Fruit fly (Drosophila melanogaster) whole organism, embryonic: ENCODE measurements around the gene Cpr66Cb.

Experiments
- Ada2b ChIP-seq: fragments of 200-800 bp; sonication (Bioruptor generic); IDR thresholded peaks from 2 replicates; pipeline ENCODE4 v1.3.6; 2022; ENCODE audit warnings: missing biosample characterization, missing genetic modification characterization
- Atf6 ChIP-seq: fragments of 200-800 bp; sonication (Bioruptor generic); IDR thresholded peaks from 2 replicates; pipeline ENCODE4 v1.3.6; 2022; ENCODE audit warnings: missing biosample characterization, missing genetic modification characterization
- BEAF-32 ChIP-seq: fragments of 200-800 bp; sonication (Bioruptor generic); optimal IDR thresholded peaks from 3 replicates; lab custom pipeline; 2017; ENCODE audit warnings: missing biosample characterization, missing genetic modification characterization, mild to moderate bottlenecking, moderate library complexity, missing genetic modification reagents
- CG10209 ChIP-seq: fragments of 200-800 bp; sonication (Bioruptor generic); optimal IDR thresholded peaks from 3 replicates; lab custom pipeline; 2017; ENCODE audit warnings: missing biosample characterization, mild to moderate bottlenecking, missing genetic modification characterization, missing genetic modification reagents
- CG10366 ChIP-seq: fragments of 200-800 bp; sonication (Bioruptor generic); IDR thresholded peaks from 2 replicates; pipeline ENCODE4 v1.3.6; 2022; ENCODE audit warnings: missing biosample characterization, missing genetic modification characterization
- CG10431 ChIP-seq: fragments of 200-800 bp; sonication (Bioruptor generic); optimal IDR thresholded peaks from 3 replicates; lab custom pipeline; 2018; ENCODE audit warnings: missing biosample characterization, mild to moderate bottlenecking, missing genetic modification characterization
- CG11723 ChIP-seq: fragments of 200-800 bp; sonication (Bioruptor generic); optimal IDR thresholded peaks from 2 replicates; lab custom pipeline; 2017; ENCODE audit warnings: missing biosample characterization, mild to moderate bottlenecking, missing genetic modification characterization
- CG12071 ChIP-seq: fragments of 200-800 bp; sonication (Bioruptor generic); optimal IDR thresholded peaks from 3 replicates; lab custom pipeline; 2018; ENCODE audit warnings: missing biosample characterization, mild to moderate bottlenecking, missing genetic modification characterization
- CG14050 ChIP-seq: fragments of 200-800 bp; sonication (Bioruptor generic); IDR thresholded peaks from 3 replicates; pipeline ENCODE4 v1.3.6; 2022; ENCODE audit warnings: missing biosample characterization, missing genetic modification characterization
- CG14710 ChIP-seq: fragments of 200-800 bp; sonication (Bioruptor generic); optimal IDR thresholded peaks from 3 replicates; lab custom pipeline; 2019; ENCODE audit warnings: missing biosample characterization, mild to moderate bottlenecking, missing genetic modification characterization, moderate library complexity
- CG14860 ChIP-seq: fragments of 200-800 bp; sonication (Bioruptor generic); IDR thresholded peaks from 3 replicates; pipeline ENCODE4 v1.3.6; 2022; ENCODE audit warnings: missing biosample characterization, missing genetic modification characterization; ENCODE audit not compliant: partially characterized antibody
- CG18599 ChIP-seq: fragments of 200-800 bp; sonication (Bioruptor generic); optimal IDR thresholded peaks from 3 replicates; lab custom pipeline; 2017; ENCODE audit warnings: missing biosample characterization, missing genetic modification characterization, mild to moderate bottlenecking, moderate library complexity, missing genetic modification reagents
- CG18619 ChIP-seq: fragments of 200-800 bp; sonication (Bioruptor generic); optimal IDR thresholded peaks from 3 replicates; lab custom pipeline; 2017; ENCODE audit warnings: missing biosample characterization, mild to moderate bottlenecking, missing genetic modification characterization
- CG32772 ChIP-seq: fragments of 200-800 bp; sonication (Bioruptor generic); IDR thresholded peaks from 2 replicates; pipeline ENCODE4 v1.3.6; 2022; ENCODE audit warnings: missing biosample characterization, missing genetic modification characterization
- CG34224 ChIP-seq: fragments of 200-800 bp; sonication (Bioruptor generic); IDR thresholded peaks from 3 replicates; pipeline ENCODE4 v1.3.6; 2022; ENCODE audit warnings: missing biosample characterization, missing genetic modification characterization; ENCODE audit not compliant: partially characterized antibody
- CG3838 ChIP-seq: fragments of 200-800 bp; sonication (Bioruptor generic); optimal IDR thresholded peaks from 3 replicates; lab custom pipeline; 2016; ENCODE audit warnings: missing biosample characterization, missing genetic modification characterization
- CG5180 ChIP-seq: fragments of 200-800 bp; sonication (Bioruptor generic); optimal IDR thresholded peaks from 3 replicates; lab custom pipeline; 2017; ENCODE audit warnings: missing biosample characterization, missing genetic modification characterization, mild to moderate bottlenecking, moderate library complexity, missing genetic modification reagents
- CG6689 ChIP-seq: fragments of 200-800 bp; sonication (Bioruptor generic); IDR thresholded peaks from 2 replicates; pipeline ENCODE4 v1.3.6; 2022; ENCODE audit warnings: missing biosample characterization, missing genetic modification characterization
- CG7928 ChIP-seq: fragments of 200-800 bp; sonication (Bioruptor generic); optimal IDR thresholded peaks from 2 replicates; lab custom pipeline; 2017; ENCODE audit warnings: missing biosample characterization, mild to moderate bottlenecking, missing genetic modification characterization
- Chrac-16 ChIP-seq: fragments of 200-800 bp; sonication (Bioruptor generic); optimal IDR thresholded peaks from 3 replicates; lab custom pipeline; 2016; ENCODE audit warnings: missing biosample characterization, missing genetic modification characterization
- Dbx ChIP-seq: fragments of 200-800 bp; sonication (Bioruptor generic); IDR thresholded peaks from 3 replicates; pipeline ENCODE4 v1.3.6; 2022; ENCODE audit warnings: missing biosample characterization, missing genetic modification characterization
- Dek ChIP-seq: fragments of 200-800 bp; sonication (Bioruptor generic); optimal IDR thresholded peaks from 3 replicates; lab custom pipeline; 2019; ENCODE audit warnings: missing biosample characterization, mild to moderate bottlenecking, missing genetic modification characterization, moderate library complexity
- Dfd ChIP-seq, 2 experiments: fragments of >200 bp; optimal IDR thresholded peaks; 2 replicates each; lab custom pipeline; 2017; ENCODE audit warnings: missing biosample characterization in 2 of 2, missing genetic modification characterization in 2 of 2
- E2f2 ChIP-seq: fragments of 200-800 bp; sonication (Bioruptor generic); IDR thresholded peaks from 2 replicates; pipeline ENCODE4 v1.3.6; 2022; ENCODE audit warnings: missing biosample characterization, missing genetic modification characterization
- HHEX ChIP-seq: fragments of 200-800 bp; sonication (Bioruptor generic); optimal IDR thresholded peaks from 3 replicates; lab custom pipeline; 2017; ENCODE audit warnings: missing biosample characterization, mild to moderate bottlenecking, missing genetic modification characterization, missing genetic modification reagents
- Hr3 ChIP-seq: fragments of 200-800 bp; sonication (Bioruptor generic); optimal IDR thresholded peaks from 3 replicates; lab custom pipeline; 2016; ENCODE audit warnings: missing biosample characterization, missing genetic modification characterization
- Mrtf ChIP-seq: fragments of 200-800 bp; sonication (Bioruptor generic); IDR thresholded peaks from 3 replicates; pipeline ENCODE4 v1.3.6; 2022; ENCODE audit warnings: missing biosample characterization, missing genetic modification characterization
- Nf-YC ChIP-seq: fragments of 200-800 bp; optimal IDR thresholded peaks from 3 replicates; lab custom pipeline; 2019; ENCODE audit warnings: missing biosample characterization, mild to moderate bottlenecking, missing genetic modification characterization, moderate library complexity
- Ravus ChIP-seq: fragments of 200-800 bp; sonication (Bioruptor generic); IDR thresholded peaks from 2 replicates; pipeline ENCODE4 v1.3.6; 2022; ENCODE audit warnings: missing biosample characterization, missing genetic modification characterization
- Sox100B ChIP-seq: fragments of 200-800 bp; sonication (Bioruptor generic); optimal IDR thresholded peaks from 3 replicates; lab custom pipeline; 2018; ENCODE audit warnings: missing biosample characterization, mild to moderate bottlenecking, missing genetic modification characterization
- Spps ChIP-seq: fragments of 200-800 bp; sonication (Bioruptor generic); optimal IDR thresholded peaks from 2 replicates; lab custom pipeline; 2018; ENCODE audit warnings: missing biosample characterization, mild to moderate bottlenecking, missing genetic modification characterization
- Vsx1 ChIP-seq: fragments of 200-800 bp; sonication (Bioruptor generic); optimal IDR thresholded peaks from 2 replicates; lab custom pipeline; 2017; ENCODE audit warnings: missing biosample characterization, mild to moderate bottlenecking, missing genetic modification characterization, missing genetic modification reagents
- Xrp1 ChIP-seq: fragments of 200-800 bp; sonication (Bioruptor generic); IDR thresholded peaks from 2 replicates; pipeline ENCODE4 v1.3.6; 2022; ENCODE audit warnings: missing biosample characterization, missing genetic modification characterization
- al ChIP-seq: fragments of 200-800 bp; sonication (Bioruptor generic); IDR thresholded peaks from 2 replicates; pipeline ENCODE4 v1.3.6; 2022; ENCODE audit warnings: missing biosample characterization, missing genetic modification characterization
- bab2 ChIP-seq: fragments of 200-800 bp; sonication (Bioruptor generic); optimal IDR thresholded peaks from 2 replicates; lab custom pipeline; 2016; ENCODE audit warnings: missing biosample characterization, missing genetic modification characterization
- bowl ChIP-seq: fragments of 200-800 bp; sonication (Bioruptor generic); IDR thresholded peaks from 2 replicates; pipeline ENCODE4 v1.3.6; 2022; ENCODE audit warnings: missing biosample characterization, missing genetic modification characterization
- chinmo ChIP-seq: fragments of 200-800 bp; sonication (Bioruptor generic); IDR thresholded peaks from 4 replicates; pipeline ENCODE4 v1.3.6; 2022; ENCODE audit warnings: missing biosample characterization, missing genetic modification characterization; ENCODE audit not compliant: partially characterized antibody
- chn ChIP-seq: fragments of 200-800 bp; sonication (Bioruptor generic); optimal IDR thresholded peaks from 2 replicates; lab custom pipeline; 2016; ENCODE audit warnings: missing biosample characterization, missing genetic modification characterization
- fd102C ChIP-seq: fragments of 200-800 bp; sonication (Bioruptor generic); optimal IDR thresholded peaks from 2 replicates; lab custom pipeline; 2018; ENCODE audit warnings: missing biosample characterization, mild to moderate bottlenecking, missing genetic modification characterization, moderate library complexity
- hkb ChIP-seq, 2 experiments: fragments of 200-800 bp in 1 of 2; fragments of >200 bp in 1 of 2; sonication (Bioruptor generic) in 1 of 2; IDR thresholded peaks in 1 of 2; optimal IDR thresholded peaks in 1 of 2; 2 replicates each; pipeline versions ENCODE4 v1.3.6 to Lab custom; 2017 to 2022; ENCODE audit warnings: missing biosample characterization in 1 of 2, missing genetic modification characterization in 1 of 2
- insv ChIP-seq, 2 experiments: fragments of 200-800 bp; sonication (Bioruptor generic); optimal IDR thresholded peaks; 3 replicates each; lab custom pipeline; 2016 to 2018; ENCODE audit warnings: missing biosample characterization in 2 of 2, missing genetic modification characterization in 2 of 2
- mam ChIP-seq: fragments of 200-800 bp; sonication (Bioruptor generic); optimal IDR thresholded peaks from 3 replicates; lab custom pipeline; 2016; ENCODE audit warnings: missing biosample characterization, missing genetic modification characterization
- pho ChIP-seq: fragments of 200-800 bp; sonication (Bioruptor generic); optimal IDR thresholded peaks from 2 replicates; lab custom pipeline; 2016; ENCODE audit warnings: missing biosample characterization, missing genetic modification characterization
- pum ChIP-seq: fragments of 200-800 bp; sonication (Bioruptor generic); optimal IDR thresholded peaks from 2 replicates; lab custom pipeline; 2016; ENCODE audit warnings: missing biosample characterization, missing genetic modification characterization
- run ChIP-seq: fragments of 200-800 bp; sonication (Bioruptor generic); optimal IDR thresholded peaks from 3 replicates; lab custom pipeline; 2018; ENCODE audit warnings: missing biosample characterization, mild to moderate bottlenecking, missing genetic modification characterization
- sc ChIP-seq, 3 experiments: fragments of >200 bp in 2 of 3; fragments of 200-800 bp in 1 of 3; sonication (Bioruptor generic) in 1 of 3; optimal IDR thresholded peaks; 2 replicates in 2 of 3; 3 replicates in 1 of 3; lab custom pipeline; 2017; ENCODE audit warnings: mild to moderate bottlenecking in 1 of 3, missing biosample characterization in 1 of 3, missing genetic modification characterization in 1 of 3, missing genetic modification reagents in 1 of 3
- tup ChIP-seq: fragments of 200-800 bp; sonication (Bioruptor generic); optimal IDR thresholded peaks from 2 replicates; lab custom pipeline; 2016; ENCODE audit warnings: missing biosample characterization, mild to moderate bottlenecking, missing genetic modification characterization, moderate library complexity

The Cpr66Cb gene

DNA sequence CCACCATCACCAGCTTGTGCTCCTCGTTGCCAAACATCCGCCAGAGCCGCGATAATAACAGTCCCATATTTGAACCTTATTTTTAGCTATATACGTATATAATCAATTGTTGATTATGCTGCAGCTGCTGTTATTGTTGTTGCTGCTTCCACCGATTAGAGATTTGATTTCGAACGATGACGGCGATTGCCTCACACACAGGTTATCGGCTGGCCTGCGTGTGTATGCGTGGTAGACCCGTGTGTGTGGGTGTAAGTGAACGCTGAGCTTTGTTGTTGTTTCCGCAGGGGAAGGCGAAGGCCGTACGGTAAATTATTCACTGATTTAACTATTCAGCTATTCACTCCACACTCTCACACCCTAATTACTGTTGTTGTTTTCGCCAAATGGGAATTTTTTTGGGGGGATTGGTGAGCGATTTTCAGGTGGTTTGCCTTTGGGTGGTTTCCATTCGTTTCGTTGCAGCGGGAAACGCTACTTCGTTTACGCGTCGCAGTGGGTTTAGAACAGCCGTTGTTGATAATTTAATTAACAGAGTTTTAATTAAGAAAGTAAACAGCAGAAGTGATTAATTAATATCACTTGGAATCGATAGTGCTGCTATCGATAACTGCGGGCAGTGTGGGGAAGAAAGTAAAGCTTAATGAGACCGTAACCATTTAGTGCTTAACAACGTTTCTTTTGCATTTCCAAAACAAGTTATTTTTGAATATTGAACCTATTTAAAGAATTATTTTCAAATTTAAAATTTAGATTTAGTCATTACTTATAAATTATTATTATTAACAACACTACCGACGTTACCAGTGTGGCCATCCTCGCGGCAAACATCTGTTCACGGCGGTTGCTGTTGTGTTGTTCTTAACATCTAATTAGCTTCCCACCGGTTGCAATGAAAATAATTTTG, 37.0 kb upstream of the Cpr66Cb start, which contains the start of the genes Arl5 and CG13671 (continued):
- TF ChIP-seq CG32772 (peak; percentile 83), CG18619 (peak; percentile 69), CG11723 (GFP tag; lab: Kevin White, UChicago) (peak; percentile 45), Vsx1 (GFP tag; lab: Kevin White, UChicago) (peak; percentile 99), CG10431 (GFP tag; lab: Kevin White, UChicago) (no peak), chn (peak; percentile 78), sc (optimal IDR thresholded peaks at IDR 0.05; lab: Kevin White, UChicago) (no peak), sc (GFP tag; optimal IDR thresholded peaks at IDR 0.05; lab: Kevin White, UChicago) (peak; percentile 61), CG34224 (peak; percentile 66; the same call in 2 of the 3 replicates), CG10366 (peak; percentile 79), CG5180 (GFP tag; lab: Kevin White, UChicago) (no peak), insv (GFP tag; optimal IDR thresholded peaks at IDR 0.05; lab: Kevin White, UChicago) (peak in 1 of 2 experiments; percentile 11), Hr3 (GFP tag; lab: Kevin White, UChicago) (peak; percentile 86), Nf-YC (tag; lab: Kevin White, UChicago) (peak; percentile 37), Ada2b (GFP tag; lab: Robert Waterston, UW) (peak; percentile 75), al (GFP tag; lab: Robert Waterston, UW) (peak; percentile 68), Dbx (GFP tag; lab: Robert Waterston, UW) (peak; percentile 85), bowl (GFP tag; lab: Robert Waterston, UW) (no peak), Dek (tag; lab: Kevin White, UChicago) (peak; percentile 66), HHEX (peak; percentile 65), run (tag; lab: Kevin White, UChicago) (no peak), CG14710 (tag; lab: Kevin White, UChicago) (peak; percentile 91), CG6689 (GFP tag; lab: Robert Waterston, UW) (peak; percentile 75), CG10209 (GFP tag; lab: Kevin White, UChicago) (peak; percentile 76), chinmo (GFP tag; lab: Robert Waterston, UW) (peak; percentile 84; the same call in 2 of the 4 replicates), Xrp1 (peak; percentile 89), CG14050 (peak; percentile 67; the same call in 2 of the 3 replicates), hkb (optimal IDR thresholded peaks at IDR 0.05; lab: Kevin White, UChicago) (no peak), hkb (GFP tag; IDR thresholded peaks at IDR 0.05; lab: Robert Waterston, UW) (peak; percentile 73), Spps (tag; lab: Kevin White, UChicago) (peak; percentile 4), pho (GFP tag; lab: Kevin White, UChicago) (peak; percentile 68), CG3838 (GFP tag; lab: Kevin White, UChicago) (no peak), CG14860 (peak; percentile 62; the same call in 2 of the 3 replicates), CG7928 (peak; percentile 47), Atf6 (GFP tag; lab: Robert Waterston, UW) (peak; percentile 68), fd102C (GFP tag; lab: Kevin White, UChicago) (peak; percentile 19), BEAF-32 (GFP tag; lab: Kevin White, UChicago) (peak; percentile 85), Ravus (GFP tag; lab: Robert Waterston, UW) (peak; percentile 24), CG18599 (GFP tag; lab: Kevin White, UChicago) (peak; percentile 83), tup (GFP tag; lab: Kevin White, UChicago) (peak; percentile 68), E2f2 (peak; percentile 73), CG12071 (GFP tag; lab: Kevin White, UChicago) (no peak), Dfd (GFP tag; optimal IDR thresholded peaks at IDR 0.05; lab: Kevin White, UChicago) (no peak), pum (peak; percentile 54), Chrac-16 (peak; percentile 86), Sox100B (GFP tag; lab: Kevin White, UChicago) (peak; percentile 66), Mrtf (GFP tag; lab: Robert Waterston, UW) (peak; percentile 75), bab2 (GFP tag; lab: Kevin White, UChicago) (peak; percentile 60), mam (peak; percentile 73)
